Worm (Caenorhabditis elegans) whole organism, mixed stage, embryonic: ENCODE results near the gene ZK1320.7.
A peak's percentile ranks its signal among the peaks of the same experiment; 100 is the strongest.

ENCODE experiments used
- M03D4.4 ChIP-seq: sonication (generic microtip); optimal IDR thresholded peaks from 2 replicates; lab custom pipeline; 2017; ENCODE audit warnings: mild to moderate bottlenecking, missing genetic modification characterization, missing compliant biosample characterization
- bed-3 ChIP-seq: fragments of 200-800 bp; sonication (Bioruptor generic); optimal IDR thresholded peaks from 3 replicates; lab custom pipeline; 2018; ENCODE audit warnings: mild to moderate bottlenecking, missing genetic modification characterization, moderate library complexity, missing compliant biosample characterization
- blmp-1 ChIP-seq: fragments of 150-350 bp; optimal IDR thresholded peaks from 2 replicates; lab custom pipeline; 2014; ENCODE audit warnings: missing biosample characterization, missing genetic modification characterization
- ceh-39 ChIP-seq: fragments of 150-350 bp; optimal IDR thresholded peaks from 2 replicates; lab custom pipeline; 2014; ENCODE audit warnings: missing biosample characterization, missing genetic modification characterization
- ceh-83 ChIP-seq: fragments of 200-800 bp; sonication (Bioruptor generic); optimal IDR thresholded peaks from 2 replicates; lab custom pipeline; 2018; ENCODE audit warnings: mild to moderate bottlenecking, missing genetic modification characterization, missing compliant biosample characterization
- ces-1 ChIP-seq: fragments of 150-350 bp; optimal IDR thresholded peaks from 2 replicates; lab custom pipeline; 2014; ENCODE audit warnings: missing biosample characterization, missing genetic modification reagents, missing genetic modification characterization
- drap-1 ChIP-seq: fragments of 200-800 bp; sonication (Bioruptor generic); optimal IDR thresholded peaks from 3 replicates; lab custom pipeline; 2018; ENCODE audit warnings: mild to moderate bottlenecking, missing genetic modification characterization, missing compliant biosample characterization
- elt-1 ChIP-seq: sonication (generic microtip); optimal IDR thresholded peaks from 2 replicates; lab custom pipeline; 2017; ENCODE audit warnings: missing genetic modification characterization, mild to moderate bottlenecking, missing compliant biosample characterization, antibody characterized with exemption, moderate library complexity, borderline replicate concordance; ENCODE audit not compliant: insufficient read depth
- flh-1 ChIP-seq: fragments of 200-800 bp; sonication (Bioruptor generic); optimal IDR thresholded peaks from 2 replicates; lab custom pipeline; 2018; ENCODE audit warnings: mild to moderate bottlenecking, missing genetic modification characterization, moderate library complexity, missing compliant biosample characterization
- ham-2 ChIP-seq: fragments of 200-800 bp; sonication (Bioruptor generic); optimal IDR thresholded peaks from 2 replicates; lab custom pipeline; 2018; ENCODE audit warnings: mild to moderate bottlenecking, missing genetic modification characterization, missing compliant biosample characterization
- hlh-1 ChIP-seq: fragments of 150-350 bp; optimal IDR thresholded peaks from 2 replicates; lab custom pipeline; 2014; ENCODE audit warnings: missing biosample characterization, missing genetic modification reagents, missing genetic modification characterization
- lin-13 ChIP-seq: fragments of 150-350 bp; optimal IDR thresholded peaks from 2 replicates; lab custom pipeline; 2014; ENCODE audit warnings: missing biosample characterization, missing genetic modification characterization
- lin-32 ChIP-seq: fragments of 200-800 bp; sonication (Bioruptor generic); optimal IDR thresholded peaks from 2 replicates; lab custom pipeline; 2018; ENCODE audit warnings: mild to moderate bottlenecking, missing genetic modification characterization, missing compliant biosample characterization
- lsy-2 ChIP-seq: fragments of 150-350 bp; optimal IDR thresholded peaks from 2 replicates; lab custom pipeline; 2014; ENCODE audit warnings: missing biosample characterization, missing genetic modification characterization
- mab-5 ChIP-seq: fragments of 150-350 bp; optimal IDR thresholded peaks from 2 replicates; lab custom pipeline; 2014; ENCODE audit warnings: missing biosample characterization, missing genetic modification characterization
- mep-1 ChIP-seq: fragments of 150-350 bp; optimal IDR thresholded peaks from 2 replicates; lab custom pipeline; 2017; ENCODE audit warnings: missing biosample characterization, missing genetic modification reagents, missing genetic modification characterization, inconsistent platforms
- mls-2 ChIP-seq: sonication (generic microtip); optimal IDR thresholded peaks from 2 replicates; lab custom pipeline; 2016; ENCODE audit warnings: mild to moderate bottlenecking, missing genetic modification characterization, moderate library complexity, missing compliant biosample characterization
- nhr-12 ChIP-seq: fragments of 150-350 bp; optimal IDR thresholded peaks from 2 replicates; lab custom pipeline; 2014; ENCODE audit warnings: missing biosample characterization, missing genetic modification characterization
- nhr-2 ChIP-seq: fragments of 150-350 bp; optimal IDR thresholded peaks from 2 replicates; lab custom pipeline; 2014; ENCODE audit warnings: missing biosample characterization, missing genetic modification characterization
- nhr-237 ChIP-seq: fragments of 150-350 bp; optimal IDR thresholded peaks from 2 replicates; lab custom pipeline; 2014; ENCODE audit warnings: missing biosample characterization, missing genetic modification characterization
- nhr-28 ChIP-seq: fragments of 150-350 bp; optimal IDR thresholded peaks from 2 replicates; lab custom pipeline; 2014; ENCODE audit warnings: missing biosample characterization, missing genetic modification characterization
- nhr-76 ChIP-seq: sonication (generic microtip); optimal IDR thresholded peaks from 2 replicates; lab custom pipeline; 2017; ENCODE audit warnings: missing biosample characterization, missing genetic modification characterization
- pha-4 ChIP-seq: fragments of 150-350 bp; optimal IDR thresholded peaks from 2 replicates; lab custom pipeline; 2018; ENCODE audit warnings: missing biosample characterization, missing genetic modification reagents, missing genetic modification characterization
- sem-2 ChIP-seq: fragments of 200-800 bp; sonication (Bioruptor generic); optimal IDR thresholded peaks from 2 replicates; lab custom pipeline; 2018; ENCODE audit warnings: mild to moderate bottlenecking, missing genetic modification characterization, missing compliant biosample characterization
- snpc-4 ChIP-seq: fragments of 150-350 bp; optimal IDR thresholded peaks from 2 replicates; lab custom pipeline; 2014; ENCODE audit warnings: missing biosample characterization, missing genetic modification characterization
- sptf-1 ChIP-seq: sonication (generic microtip); optimal IDR thresholded peaks from 2 replicates; lab custom pipeline; 2017; ENCODE audit warnings: mild to moderate bottlenecking, missing genetic modification characterization, moderate library complexity, missing compliant biosample characterization
- tbx-8 ChIP-seq: fragments of 200-800 bp; sonication (Bioruptor generic); optimal IDR thresholded peaks from 2 replicates; lab custom pipeline; 2018; ENCODE audit warnings: mild to moderate bottlenecking, missing genetic modification characterization, moderate library complexity, missing compliant biosample characterization
- unc-120 ChIP-seq: sonication (generic microtip); optimal IDR thresholded peaks from 2 replicates; lab custom pipeline; 2017; ENCODE audit warnings: missing genetic modification characterization, missing compliant biosample characterization; ENCODE audit not compliant: poor library complexity, severe bottlenecking
- unc-39 ChIP-seq: fragments of 150-350 bp; optimal IDR thresholded peaks from 2 replicates; lab custom pipeline; 2014; ENCODE audit warnings: missing biosample characterization, missing genetic modification characterization
- unc-62 ChIP-seq: fragments of 150-350 bp; optimal IDR thresholded peaks from 2 replicates; lab custom pipeline; 2014; ENCODE audit warnings: missing biosample characterization, missing genetic modification reagents, missing genetic modification characterization
- zip-8 ChIP-seq: fragments of 150-350 bp; optimal IDR thresholded peaks from 2 replicates; lab custom pipeline; 2014; ENCODE audit warnings: missing biosample characterization, missing genetic modification characterization
- ztf-11 ChIP-seq: fragments of 150-350 bp; optimal IDR thresholded peaks from 2 replicates; lab custom pipeline; 2014; ENCODE audit warnings: missing biosample characterization, missing genetic modification characterization

ZK1320.7 gene

DNA sequence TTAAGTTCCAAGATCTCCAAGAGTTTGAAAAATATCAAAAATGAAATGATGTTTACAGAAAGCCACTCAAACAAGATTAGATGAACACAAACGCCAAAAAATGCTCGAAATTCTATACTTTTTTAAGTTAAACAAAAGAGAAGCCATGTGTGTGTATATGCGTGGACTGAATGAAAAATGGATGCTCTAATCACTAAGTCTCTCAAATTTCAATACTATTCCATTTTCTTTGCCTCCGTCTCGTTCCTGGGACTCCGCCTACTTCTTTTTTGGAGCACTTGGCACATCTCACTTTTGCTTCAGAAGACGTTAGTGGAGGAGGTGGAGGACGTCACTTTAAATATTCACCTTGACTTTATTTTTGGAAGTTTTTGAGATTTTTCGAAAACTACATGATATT is 8.4 kb downstream of the ZK1320.7 start:
- no peak for TF ChIP-seq nhr-2 (tag; lab: Kevin White, UChicago)
- no peak for TF ChIP-seq M03D4.4
- TF ChIP-seq snpc-4 (tag; lab: Kevin White, UChicago) = no peak
- no peak for TF ChIP-seq mep-1 (tag; lab: Kevin White, UChicago)
- TF ChIP-seq ceh-83 (GFP tag; lab: Kevin White, UChicago) = no peak
- no peak for TF ChIP-seq ham-2
- TF ChIP-seq bed-3 (GFP tag; lab: Kevin White, UChicago) = no peak
- TF ChIP-seq zip-8 = no peak
- no peak for TF ChIP-seq pha-4 (tag; lab: Kevin White, UChicago)
- TF ChIP-seq lsy-2 (tag; lab: Kevin White, UChicago) = no peak
- TF ChIP-seq lin-32 (GFP tag; lab: Kevin White, UChicago) = no peak
- no peak for TF ChIP-seq elt-1 (tag; lab: Kevin White, UChicago)
- TF ChIP-seq blmp-1 (tag; lab: Kevin White, UChicago) = no peak
- no peak for TF ChIP-seq ceh-39
- no peak for TF ChIP-seq flh-1
- TF ChIP-seq sptf-1 = no peak
- no peak for TF ChIP-seq unc-120

DNA sequence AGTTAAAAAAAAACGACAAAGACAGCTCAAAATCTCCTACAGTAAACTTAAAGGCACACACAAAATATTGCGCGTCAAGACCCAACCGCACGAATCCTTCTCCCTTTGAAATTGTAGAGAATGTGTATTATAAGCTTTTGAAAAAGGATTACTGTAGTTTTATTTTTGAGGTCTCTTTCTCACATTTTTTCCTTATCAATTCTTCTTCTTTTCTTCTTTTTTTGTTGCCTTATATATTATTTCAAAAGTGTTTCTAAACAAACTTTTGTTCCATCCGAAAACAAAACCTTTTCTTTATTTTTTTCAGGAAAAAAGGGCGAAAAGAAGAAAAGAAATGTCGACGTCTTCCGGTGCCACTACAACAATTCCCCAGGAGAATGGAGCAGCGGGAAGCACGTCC is 9.1 kb downstream of the ZK1320.7 start, which contains the start of gene ZK1320.13:
ZK1320.13 (plus strand) TSS at position 301 of the 400 bp plus-strand sequence.
- TF ChIP-seq M03D4.4 (no peak), snpc-4 (tag; lab: Kevin White, UChicago) (no peak), elt-1 (tag; lab: Kevin White, UChicago) (no peak), tbx-8 (GFP tag; lab: Kevin White, UChicago) (no peak), unc-39 (tag; lab: Kevin White, UChicago) (no peak), mab-5 (tag; lab: Kevin White, UChicago) (no peak), mls-2 (tag; lab: Kevin White, UChicago) (no peak), lsy-2 (tag; lab: Kevin White, UChicago) (no peak), nhr-28 (tag; lab: Kevin White, UChicago) (no peak), nhr-12 (tag; lab: Kevin White, UChicago) (no peak), drap-1 (GFP tag; lab: Kevin White, UChicago) (no peak), ceh-39 (no peak)

DNA sequence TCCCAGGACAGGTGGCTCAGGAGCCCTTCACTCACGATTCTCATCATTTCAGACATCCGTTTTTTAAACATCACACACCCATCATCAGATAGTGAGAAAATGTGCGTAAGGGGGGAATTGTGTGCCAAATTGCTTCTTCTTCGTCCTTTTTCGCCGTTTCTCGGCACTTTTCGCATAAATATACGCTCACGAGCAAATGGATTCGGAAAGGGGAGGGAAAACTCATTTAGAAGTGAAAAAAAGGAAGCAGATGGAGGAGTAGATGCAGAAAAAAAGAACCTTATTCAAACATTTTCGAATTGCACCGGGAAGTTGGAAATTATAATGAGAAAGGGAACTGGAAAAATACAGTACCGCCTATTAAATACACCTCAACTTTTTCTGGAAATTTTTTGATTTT is 10.6 kb downstream of the ZK1320.7 start:
- no peak for TF ChIP-seq sem-2 (GFP tag; lab: Kevin White, UChicago)
- no peak for TF ChIP-seq zip-8
- TF ChIP-seq ces-1 (GFP tag; lab: Kevin White, UChicago) = peak; percentile 1

DNA sequence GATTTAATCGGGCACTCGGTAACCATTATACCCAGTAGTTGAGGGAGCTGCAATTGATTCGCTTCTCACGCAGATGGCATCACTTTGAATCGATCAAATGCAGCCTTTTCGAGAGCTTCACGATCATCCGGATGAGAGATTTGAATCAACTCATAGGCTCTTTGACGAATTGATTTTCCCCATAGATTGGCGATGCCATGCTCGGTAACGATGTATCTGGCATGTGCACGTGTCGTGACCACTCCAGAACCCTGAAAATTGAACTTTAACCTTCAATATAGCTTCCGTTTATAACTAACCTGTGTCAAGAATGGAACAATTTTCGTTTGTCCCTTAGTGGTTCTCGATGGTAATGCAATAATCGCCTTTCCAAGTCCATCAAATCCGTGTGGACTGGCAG is 12.8 kb downstream of the ZK1320.7 start:
- TF ChIP-seq flh-1 (no peak), nhr-237 (tag; lab: Kevin White, UChicago) (no peak), ces-1 (GFP tag; lab: Kevin White, UChicago) (no peak), unc-62 (GFP tag; lab: Kevin White, UChicago) (no peak), mab-5 (tag; lab: Kevin White, UChicago) (no peak), nhr-2 (tag; lab: Kevin White, UChicago) (no peak), unc-39 (tag; lab: Kevin White, UChicago) (no peak), zip-8 (no peak), hlh-1 (tag; lab: Kevin White, UChicago) (no peak), bed-3 (GFP tag; lab: Kevin White, UChicago) (no peak)

DNA sequence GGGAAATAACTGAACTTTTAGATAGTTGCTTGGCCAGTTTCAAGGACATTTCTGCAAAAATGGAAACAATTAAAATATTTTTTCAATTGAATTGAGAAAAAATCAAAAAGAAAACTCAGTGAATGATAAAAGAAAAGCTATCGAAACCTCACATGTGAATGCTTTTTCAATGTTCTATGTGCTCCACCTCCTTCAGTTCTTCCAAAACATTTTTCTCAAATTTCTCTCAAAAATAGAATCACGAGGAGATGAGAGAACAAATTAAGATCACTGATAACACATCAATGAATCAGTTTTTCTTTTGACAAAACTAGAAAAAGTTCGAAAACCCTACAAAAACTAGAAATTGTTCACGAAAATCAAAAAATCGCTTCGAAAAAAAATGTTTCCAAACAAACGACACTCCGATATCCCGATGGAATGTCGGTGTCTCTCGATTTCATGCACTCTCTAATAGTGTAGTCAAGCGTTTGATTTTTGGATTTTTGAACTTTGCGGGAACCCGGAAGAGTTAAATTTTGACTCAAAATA is 15.3 kb downstream of the ZK1320.7 start, which contains the start of gene ZK1320.9:
ZK1320.9 (minus strand) TSS at position 51 of the 531 bp plus-strand sequence.
- TF ChIP-seq flh-1 = no peak
- TF ChIP-seq M03D4.4 = no peak
- no peak for TF ChIP-seq drap-1 (GFP tag; lab: Kevin White, UChicago)
- TF ChIP-seq elt-1 (tag; lab: Kevin White, UChicago) = no peak
- no peak for TF ChIP-seq nhr-76 (tag; lab: Kevin White, UChicago)
- no peak for TF ChIP-seq mls-2 (tag; lab: Kevin White, UChicago)
- no peak for TF ChIP-seq unc-62 (GFP tag; lab: Kevin White, UChicago)
- TF ChIP-seq ztf-11 (tag; lab: Kevin White, UChicago) = no peak
- TF ChIP-seq ham-2 = no peak
- TF ChIP-seq ces-1 (GFP tag; lab: Kevin White, UChicago) = no peak
- TF ChIP-seq unc-39 (tag; lab: Kevin White, UChicago) = no peak
- no peak for TF ChIP-seq pha-4 (tag; lab: Kevin White, UChicago)
- no peak for TF ChIP-seq lin-13 (tag; lab: Kevin White, UChicago)
- TF ChIP-seq ceh-39 = no peak
- TF ChIP-seq bed-3 (GFP tag; lab: Kevin White, UChicago) = no peak
